Fruit fly (Drosophila melanogaster) whole organism, embryonic: ENCODE results near the gene Spn85F.

Experiments used
- C15 ChIP-seq: fragments of 200-800 bp; sonication (Bioruptor generic); IDR thresholded peaks from 3 replicates; pipeline ENCODE4 v1.3.6; 2022; ENCODE audit warnings: missing biosample characterization, missing genetic modification characterization
- CG10209 ChIP-seq: fragments of 200-800 bp; sonication (Bioruptor generic); optimal IDR thresholded peaks from 3 replicates; lab custom pipeline; 2017; ENCODE audit warnings: missing biosample characterization, mild to moderate bottlenecking, missing genetic modification characterization, missing genetic modification reagents
- CG10274 ChIP-seq: fragments of 200-800 bp; sonication (Bioruptor generic); optimal IDR thresholded peaks from 3 replicates; lab custom pipeline; 2017; ENCODE audit warnings: missing biosample characterization, mild to moderate bottlenecking, missing genetic modification characterization
- CG10959 ChIP-seq: fragments of 200-800 bp; sonication (Bioruptor generic); IDR thresholded peaks from 2 replicates; pipeline ENCODE4 v1.3.6; 2022; ENCODE audit warnings: missing biosample characterization, missing genetic modification characterization
- CG11247 ChIP-seq: fragments of 200-800 bp; sonication (Bioruptor generic); IDR thresholded peaks from 2 replicates; pipeline ENCODE4 v1.3.6; 2022; ENCODE audit warnings: missing biosample characterization, missing genetic modification characterization
- CG12071 ChIP-seq: fragments of 200-800 bp; sonication (Bioruptor generic); optimal IDR thresholded peaks from 3 replicates; lab custom pipeline; 2018; ENCODE audit warnings: missing biosample characterization, mild to moderate bottlenecking, missing genetic modification characterization
- CG12155 ChIP-seq: fragments of 200-800 bp; sonication (Bioruptor generic); optimal IDR thresholded peaks from 3 replicates; lab custom pipeline; 2016; ENCODE audit warnings: missing biosample characterization, missing genetic modification characterization
- CG12744 ChIP-seq: fragments of 200-800 bp; sonication (Bioruptor generic); optimal IDR thresholded peaks from 2 replicates; lab custom pipeline; 2016; ENCODE audit warnings: missing biosample characterization, missing genetic modification characterization
- CG13287 ChIP-seq: fragments of 200-800 bp; sonication (Bioruptor generic); IDR thresholded peaks from 2 replicates; pipeline ENCODE4 v1.3.6; 2022; ENCODE audit warnings: missing biosample characterization, missing genetic modification characterization; ENCODE audit not compliant: partially characterized antibody
- CG15073 ChIP-seq: fragments of 200-800 bp; sonication (Bioruptor generic); optimal IDR thresholded peaks from 2 replicates; lab custom pipeline; 2016; ENCODE audit warnings: missing biosample characterization, missing genetic modification characterization
- CG1603 ChIP-seq: fragments of 200-800 bp; sonication (Bioruptor generic); optimal IDR thresholded peaks from 2 replicates; lab custom pipeline; 2019; ENCODE audit warnings: missing biosample characterization, mild to moderate bottlenecking, missing genetic modification characterization, moderate library complexity
- CG17568 ChIP-seq: fragments of 200-800 bp; sonication (Bioruptor generic); optimal IDR thresholded peaks from 2 replicates; lab custom pipeline; 2018; ENCODE audit warnings: missing biosample characterization, mild to moderate bottlenecking, missing genetic modification characterization, moderate library complexity
- CG18011 ChIP-seq: fragments of 200-800 bp; sonication (Bioruptor generic); optimal IDR thresholded peaks from 2 replicates; lab custom pipeline; 2017; ENCODE audit warnings: missing biosample characterization, missing genetic modification characterization, mild to moderate bottlenecking, moderate library complexity, missing genotype
- CG33557 ChIP-seq: fragments of 200-800 bp; sonication (Bioruptor generic); optimal IDR thresholded peaks from 2 replicates; lab custom pipeline; 2019; ENCODE audit warnings: missing biosample characterization, mild to moderate bottlenecking, missing genetic modification characterization, moderate library complexity
- CG5245 ChIP-seq: fragments of 200-800 bp; sonication (Bioruptor generic); optimal IDR thresholded peaks from 3 replicates; lab custom pipeline; 2016; ENCODE audit warnings: missing biosample characterization, missing genetic modification characterization
- CG6272 ChIP-seq: fragments of 200-800 bp; sonication (Bioruptor generic); IDR thresholded peaks from 2 replicates; pipeline ENCODE4 v1.3.6; 2022; ENCODE audit warnings: missing biosample characterization, missing genetic modification characterization
- CG7839 ChIP-seq: fragments of 200-800 bp; sonication (Bioruptor generic); optimal IDR thresholded peaks from 3 replicates; lab custom pipeline; 2018; ENCODE audit warnings: missing biosample characterization, mild to moderate bottlenecking, missing genetic modification characterization, moderate library complexity
- CG8281 ChIP-seq: fragments of 200-800 bp; sonication (Bioruptor generic); optimal IDR thresholded peaks from 2 replicates; lab custom pipeline; 2018; ENCODE audit warnings: missing biosample characterization, mild to moderate bottlenecking, missing genetic modification characterization, moderate library complexity
- CG8765 ChIP-seq: fragments of 200-800 bp; sonication (Bioruptor generic); IDR thresholded peaks from 2 replicates; pipeline ENCODE4 v1.3.6; 2022; ENCODE audit warnings: missing biosample characterization, missing genetic modification characterization
- CTCF ChIP-seq: fragments of 200-800 bp; sonication (Bioruptor generic); optimal IDR thresholded peaks from 2 replicates; lab custom pipeline; 2017; ENCODE audit warnings: missing biosample characterization, mild to moderate bottlenecking, missing genetic modification characterization, moderate library complexity
- D19B ChIP-seq: fragments of 200-800 bp; sonication (Bioruptor generic); optimal IDR thresholded peaks from 2 replicates; lab custom pipeline; 2017; ENCODE audit warnings: missing biosample characterization, mild to moderate bottlenecking, missing genetic modification characterization
- Dll ChIP-seq: fragments of 200-800 bp; sonication (Bioruptor generic); IDR thresholded peaks from 4 replicates; pipeline ENCODE4 v1.3.6; 2022; ENCODE audit warnings: missing biosample characterization, missing genetic modification characterization; ENCODE audit not compliant: partially characterized antibody
- Dref ChIP-seq: fragments of 200-800 bp; sonication (Bioruptor generic); IDR thresholded peaks from 2 replicates; pipeline ENCODE4 v1.3.6; 2022; ENCODE audit warnings: missing biosample characterization, missing genetic modification characterization
- Hr39 ChIP-seq: fragments of >200 bp; optimal IDR thresholded peaks from 2 replicates; lab custom pipeline; 2017
- Hr51 ChIP-seq, 2 experiments: fragments of 200-800 bp; sonication (Bioruptor generic); optimal IDR thresholded peaks; 2 replicates in 1 of 2; 3 replicates in 1 of 2; lab custom pipeline; 2016 to 2018; ENCODE audit warnings: missing biosample characterization in 2 of 2, missing genetic modification characterization in 2 of 2, mild to moderate bottlenecking in 1 of 2, moderate library complexity in 1 of 2
- Jarid2 ChIP-seq: fragments of 200-800 bp; sonication (Bioruptor generic); optimal IDR thresholded peaks from 3 replicates; lab custom pipeline; 2017; ENCODE audit warnings: mild to moderate bottlenecking, missing biosample characterization, missing genetic modification reagents, missing genetic modification characterization
- MESR4 ChIP-seq: fragments of 200-800 bp; sonication (Bioruptor generic); optimal IDR thresholded peaks from 2 replicates; lab custom pipeline; 2018; ENCODE audit warnings: missing biosample characterization, mild to moderate bottlenecking, missing genetic modification characterization, moderate library complexity
- MTF-1 ChIP-seq: fragments of 200-800 bp; sonication (Bioruptor generic); optimal IDR thresholded peaks from 2 replicates; lab custom pipeline; 2018; ENCODE audit warnings: missing biosample characterization, mild to moderate bottlenecking, missing genetic modification characterization, borderline replicate concordance
- Mes4 ChIP-seq: fragments of 200-800 bp; sonication (Bioruptor generic); optimal IDR thresholded peaks from 2 replicates; lab custom pipeline; 2016; ENCODE audit warnings: missing biosample characterization, missing genetic modification characterization
- Ravus ChIP-seq: fragments of 200-800 bp; sonication (Bioruptor generic); IDR thresholded peaks from 2 replicates; pipeline ENCODE4 v1.3.6; 2022; ENCODE audit warnings: missing biosample characterization, missing genetic modification characterization
- Sin3A ChIP-seq: fragments of >200 bp; optimal IDR thresholded peaks from 2 replicates; lab custom pipeline; 2018
- bab2 ChIP-seq: fragments of 200-800 bp; sonication (Bioruptor generic); optimal IDR thresholded peaks from 2 replicates; lab custom pipeline; 2016; ENCODE audit warnings: missing biosample characterization, missing genetic modification characterization
- bowl ChIP-seq: fragments of 200-800 bp; sonication (Bioruptor generic); IDR thresholded peaks from 2 replicates; pipeline ENCODE4 v1.3.6; 2022; ENCODE audit warnings: missing biosample characterization, missing genetic modification characterization
- cas ChIP-seq: fragments of 200-800 bp; sonication (Bioruptor generic); IDR thresholded peaks from 2 replicates; pipeline ENCODE4 v1.3.6; 2022; ENCODE audit warnings: missing biosample characterization, missing genetic modification characterization
- chif ChIP-seq, 2 experiments: fragments of 200-800 bp; sonication (Bioruptor generic); optimal IDR thresholded peaks; 3 replicates each; lab custom pipeline; 2016; ENCODE audit warnings: missing biosample characterization in 2 of 2, missing genetic modification characterization in 2 of 2
- en ChIP-seq: fragments of 200-800 bp; sonication (Bioruptor generic); optimal IDR thresholded peaks from 2 replicates; lab custom pipeline; 2016; ENCODE audit warnings: missing biosample characterization, missing genetic modification characterization
- eyg ChIP-seq: fragments of 200-800 bp; sonication (Bioruptor generic); optimal IDR thresholded peaks from 3 replicates; lab custom pipeline; 2016; ENCODE audit warnings: missing biosample characterization, missing genetic modification characterization
- fd64A ChIP-seq: fragments of 200-800 bp; sonication (Bioruptor generic); optimal IDR thresholded peaks from 3 replicates; lab custom pipeline; 2018; ENCODE audit warnings: missing biosample characterization, mild to moderate bottlenecking, missing genetic modification characterization
- grn ChIP-seq: fragments of 200-800 bp; sonication (Bioruptor generic); optimal IDR thresholded peaks from 3 replicates; lab custom pipeline; 2017; ENCODE audit warnings: missing biosample characterization, missing genetic modification characterization
- ham ChIP-seq: fragments of 200-800 bp; sonication (Bioruptor generic); IDR thresholded peaks from 2 replicates; pipeline ENCODE4 v1.3.6; 2022; ENCODE audit warnings: missing biosample characterization, missing genetic modification characterization
- her ChIP-seq: fragments of 200-800 bp; sonication (Bioruptor generic); optimal IDR thresholded peaks from 2 replicates; lab custom pipeline; 2016; ENCODE audit warnings: missing biosample characterization, missing genetic modification characterization
- jumu ChIP-seq: fragments of 200-800 bp; sonication (Bioruptor generic); optimal IDR thresholded peaks from 3 replicates; lab custom pipeline; 2016; ENCODE audit warnings: missing biosample characterization, missing genetic modification characterization
- kah ChIP-seq: fragments of 200-800 bp; sonication (Bioruptor generic); optimal IDR thresholded peaks from 2 replicates; lab custom pipeline; 2018; ENCODE audit warnings: missing biosample characterization, mild to moderate bottlenecking, missing genetic modification characterization
- lbe ChIP-seq: fragments of 200-800 bp; sonication (Bioruptor generic); optimal IDR thresholded peaks from 2 replicates; lab custom pipeline; 2016; ENCODE audit warnings: missing biosample characterization, mild to moderate bottlenecking, missing genetic modification characterization
- mld ChIP-seq: fragments of 200-800 bp; sonication (Bioruptor generic); IDR thresholded peaks from 3 replicates; pipeline ENCODE4 v1.3.6; 2022; ENCODE audit warnings: missing biosample characterization, missing genetic modification characterization; ENCODE audit not compliant: partially characterized antibody
- sisA ChIP-seq: fragments of 200-800 bp; sonication (Bioruptor generic); IDR thresholded peaks from 2 replicates; pipeline ENCODE4 v1.3.6; 2022; ENCODE audit warnings: missing biosample characterization, missing genetic modification characterization
- slbo ChIP-seq: fragments of 200-800 bp; sonication (Bioruptor generic); IDR thresholded peaks from 2 replicates; pipeline ENCODE4 v1.3.6; 2022; ENCODE audit warnings: missing biosample characterization, missing genetic modification characterization
- tio ChIP-seq: fragments of 200-800 bp; sonication (Bioruptor generic); optimal IDR thresholded peaks from 2 replicates; lab custom pipeline; 2017; ENCODE audit warnings: missing biosample characterization, missing genetic modification characterization, inconsistent platforms
- vnd ChIP-seq: fragments of 200-800 bp; sonication (Bioruptor generic); IDR thresholded peaks from 3 replicates; pipeline ENCODE4 v1.3.6; 2022; ENCODE audit warnings: missing biosample characterization, missing genetic modification characterization; ENCODE audit not compliant: partially characterized antibody
- vvl ChIP-seq: fragments of 200-800 bp; sonication (Bioruptor generic); IDR thresholded peaks from 2 replicates; pipeline ENCODE4 v1.3.6; 2022; ENCODE audit warnings: missing biosample characterization, missing genetic modification characterization
- z ChIP-seq: fragments of 200-800 bp; sonication (Bioruptor generic); IDR thresholded peaks from 3 replicates; pipeline ENCODE4 v1.3.6; 2022; ENCODE audit warnings: missing biosample characterization, missing genetic modification characterization
- zfh2 ChIP-seq: fragments of 200-800 bp; sonication (Bioruptor generic); optimal IDR thresholded peaks from 2 replicates; lab custom pipeline; 2016; ENCODE audit warnings: missing biosample characterization, missing genetic modification characterization

Spn85F gene

DNA sequence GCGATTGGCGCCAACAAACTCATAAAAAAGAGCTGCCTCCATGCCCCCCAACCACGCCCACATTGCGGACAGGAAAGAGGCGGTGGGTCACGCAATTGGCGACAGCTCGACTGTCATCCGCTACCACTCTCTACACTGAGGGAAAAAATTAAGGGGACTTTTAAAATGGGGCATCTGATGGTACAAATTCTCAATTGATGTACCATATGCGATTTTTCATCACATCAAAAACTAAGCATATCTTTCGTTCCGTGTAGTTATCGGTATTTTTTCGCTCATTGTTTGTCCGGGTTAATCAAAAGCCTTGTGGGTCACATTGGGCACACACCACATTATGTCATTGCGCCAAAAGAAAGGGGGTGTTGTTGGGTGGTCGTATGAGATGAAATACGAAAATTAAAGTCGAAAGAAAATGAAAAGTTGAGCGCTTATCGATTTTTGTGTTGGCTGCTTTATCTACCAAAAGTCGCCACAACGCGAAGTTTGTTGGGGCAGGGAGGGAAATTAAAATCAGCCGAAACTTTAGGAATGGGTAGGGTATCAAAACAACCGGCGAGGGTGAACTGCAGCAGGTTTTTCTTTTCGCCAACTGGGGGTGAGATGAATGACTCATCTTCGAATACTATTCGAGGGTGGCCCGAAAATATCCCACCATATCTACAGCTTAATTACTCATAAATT is 27.2 kb downstream of the Spn85F start (continued):
- TF ChIP-seq bowl (no peak), jumu (peak; percentile 24), Hr51 (GFP tag; optimal IDR thresholded peaks at IDR 0.05; lab: Kevin White, UChicago) (no peak), CG18011 (GFP tag; lab: Kevin White, UChicago) (no peak), CG10959 (GFP tag; lab: Robert Waterston, UW) (no peak; the same call in 1 of the 2 replicates), CTCF (GFP tag; lab: Kevin White, UChicago) (no peak), CG1603 (tag; lab: Kevin White, UChicago) (no peak), MESR4 (GFP tag; lab: Kevin White, UChicago) (no peak), MTF-1 (GFP tag; lab: Kevin White, UChicago) (no peak), her (peak; percentile 54), Dref (no peak), eyg (no peak), z (GFP tag; lab: Robert Waterston, UW) (no peak), bab2 (GFP tag; lab: Kevin White, UChicago) (peak; percentile 55), Jarid2 (GFP tag; lab: Kevin White, UChicago) (no peak), CG33557 (GFP tag; lab: Kevin White, UChicago) (no peak), sisA (GFP tag; lab: Robert Waterston, UW) (0 out of 2 replicates have a peak, but pooled peaks have one; percentile 31), CG12071 (GFP tag; lab: Kevin White, UChicago) (peak; percentile 62), D19B (GFP tag; lab: Kevin White, UChicago) (peak; percentile 4), CG12744 (GFP tag; lab: Kevin White, UChicago) (no peak), C15 (GFP tag; lab: Robert Waterston, UW) (no peak), CG8281 (no peak), vnd (GFP tag; lab: Robert Waterston, UW) (no peak), CG15073 (no peak), Sin3A (no peak), cas (no peak), tio (GFP tag; lab: Kevin White, UChicago) (no peak), CG10209 (GFP tag; lab: Kevin White, UChicago) (no peak), Mes4 (GFP tag; lab: Kevin White, UChicago) (no peak), CG11247 (GFP tag; lab: Robert Waterston, UW) (no peak), kah (GFP tag; lab: Kevin White, UChicago) (no peak), ham (no peak), chif (GFP tag; optimal IDR thresholded peaks at IDR 0.05; lab: Kevin White, UChicago) (no peak), Ravus (GFP tag; lab: Robert Waterston, UW) (no peak), en (GFP tag; lab: Kevin White, UChicago) (no peak), CG7839 (tag; lab: Kevin White, UChicago) (no peak), vvl (GFP tag; lab: Robert Waterston, UW) (no peak), CG12155 (GFP tag; lab: Kevin White, UChicago) (no peak), Dll (no peak), CG17568 (no peak), slbo (peak; percentile 65), CG10274 (GFP tag; lab: Kevin White, UChicago) (peak; percentile 72), lbe (GFP tag; lab: Kevin White, UChicago) (no peak), CG13287 (GFP tag; lab: Robert Waterston, UW) (no peak), CG6272 (GFP tag; lab: Robert Waterston, UW) (0 out of 2 replicates have a peak, but pooled peaks have one; percentile 9), Hr39 (no peak), grn (GFP tag; lab: Kevin White, UChicago) (no peak), zfh2 (peak; percentile 31), fd64A (no peak), mld (no peak), CG8765 (GFP tag; lab: Robert Waterston, UW) (no peak), CG5245 (peak; percentile 17)
